Worm (Caenorhabditis elegans): Measurements from ENCODE around the gene M01B2.12.

- TF ChIP-seq lin-39 (tag; optimal IDR thresholded peaks at IDR 0.05) = no peak
- TF ChIP-seq R02D3.7 (tag; optimal IDR thresholded peaks at IDR 0.05) = no peak
- TF ChIP-seq mdl-1 (tag; optimal IDR thresholded peaks at IDR 0.05) = no peak
- TF ChIP-seq lin-15B (tag; optimal IDR thresholded peaks at IDR 0.05) = no peak
- no peak for TF ChIP-seq nhr-28 (tag; optimal IDR thresholded peaks at IDR 0.05)
- TF ChIP-seq pqm-1 (tag; optimal IDR thresholded peaks at IDR 0.05) = no peak
- TF ChIP-seq ama-1 (optimal IDR thresholded peaks at IDR 0.05) = no peak
- no peak for TF ChIP-seq unc-39 (tag; optimal IDR thresholded peaks at IDR 0.05)
- TF ChIP-seq fkh-2 (tag; optimal IDR thresholded peaks at IDR 0.05) = no peak
- no peak for TF ChIP-seq nhr-237 (tag; optimal IDR thresholded peaks at IDR 0.05)
- TF ChIP-seq aly-2 (tag; optimal IDR thresholded peaks at IDR 0.05) = no peak
- no peak for TF ChIP-seq nhr-11 (tag; optimal IDR thresholded peaks at IDR 0.05)
- TF ChIP-seq nhr-76 (tag; optimal IDR thresholded peaks at IDR 0.05) = no peak
- TF ChIP-seq fkh-10 (GFP tag; optimal IDR thresholded peaks at IDR 0.05) = no peak
Observed at ce11 chrV:15259904-15260303, 4.1 kb downstream of the M01B2.12 start, which contains the start of gene M01B2.8.
